Worm (Caenorhabditis elegans) whole organism, L2 larva: Measurements from ENCODE around the gene ZC13.2.

Source experiments
- aly-2 ChIP-seq: fragments of 150-350 bp; optimal IDR thresholded peaks from 2 replicates; lab custom pipeline; 2014; ENCODE audit warnings: missing biosample characterization, missing genetic modification characterization
- ceh-16 ChIP-seq: fragments of 150-350 bp; optimal IDR thresholded peaks from 2 replicates; lab custom pipeline; 2014; ENCODE audit warnings: missing biosample characterization, missing genetic modification characterization
- lin-13 ChIP-seq: fragments of 150-350 bp; optimal IDR thresholded peaks from 2 replicates; lab custom pipeline; 2014; ENCODE audit warnings: missing biosample characterization, missing genetic modification reagents, missing genetic modification characterization
- nhr-77 ChIP-seq: fragments of 150-350 bp; optimal IDR thresholded peaks from 2 replicates; lab custom pipeline; 2014; ENCODE audit warnings: missing biosample characterization, missing genetic modification characterization

- no peak for TF ChIP-seq aly-2 (tag; lab: Kevin White, UChicago)
- no peak for TF ChIP-seq nhr-77 (tag; lab: Kevin White, UChicago)
- no peak for TF ChIP-seq ceh-16 (tag; lab: Kevin White, UChicago)
- TF ChIP-seq lin-13 (GFP tag; lab: Kevin White, UChicago), result no peak
These were observed 45.7 kb downstream of the ZC13.2 start for ce11 chrX:926125-926524.
